Worm (Caenorhabditis elegans) whole organism, early embryonic: ENCODE measurements around the gene srlf-29.
"Not testable (repeated sequence)": the region's sequence is repeated elsewhere in the genome, so short reads cannot be mapped to it uniquely, and the experiment has no call there.

ENCODE experiments used
- B0310.2 ChIP-seq: sonication (generic microtip); optimal IDR thresholded peaks from 2 replicates; lab custom pipeline; 2016; ENCODE audit warnings: mild to moderate bottlenecking, missing genetic modification characterization, missing compliant biosample characterization
- F13C5.2 ChIP-seq: sonication (generic microtip); optimal IDR thresholded peaks from 2 replicates; lab custom pipeline; 2017; ENCODE audit warnings: mild to moderate bottlenecking, missing genetic modification characterization, inconsistent platforms, missing compliant biosample characterization
- aly-1 ChIP-seq: sonication (generic microtip); optimal IDR thresholded peaks from 2 replicates; lab custom pipeline; 2016; ENCODE audit warnings: missing genetic modification characterization, missing compliant biosample characterization
- ama-1 ChIP-seq: fragments of 150-350 bp; optimal IDR thresholded peaks from 2 replicates; lab custom pipeline; 2014
- ceh-13 ChIP-seq: fragments of 200-800 bp; sonication (Bioruptor generic); optimal IDR thresholded peaks from 2 replicates; lab custom pipeline; 2018; ENCODE audit warnings: mild to moderate bottlenecking, missing genetic modification characterization, missing compliant biosample characterization
- ceh-36 ChIP-seq: sonication (generic microtip); optimal IDR thresholded peaks from 2 replicates; lab custom pipeline; 2016; ENCODE audit warnings: missing genetic modification characterization, inconsistent platforms, missing compliant biosample characterization
- ets-7 ChIP-seq: sonication (generic microtip); optimal IDR thresholded peaks from 2 replicates; lab custom pipeline; 2016; ENCODE audit warnings: missing genotype, missing genetic modification characterization, missing compliant biosample characterization
- flt-1 ChIP-seq: fragments of 200-800 bp; sonication (Bioruptor generic); IDR thresholded peaks from 2 replicates; pipeline ENCODE4 v1.3.6; 2022; ENCODE audit warnings: missing genetic modification characterization, missing compliant biosample characterization
- hmbx-1 ChIP-seq: sonication (generic microtip); optimal IDR thresholded peaks from 2 replicates; lab custom pipeline; 2016; ENCODE audit warnings: mild to moderate bottlenecking, missing genetic modification characterization, missing compliant biosample characterization
- hmg-4 ChIP-seq: fragments of 200-800 bp; sonication (Bioruptor generic); optimal IDR thresholded peaks from 2 replicates; lab custom pipeline; 2018; ENCODE audit warnings: mild to moderate bottlenecking, missing genetic modification characterization, missing compliant biosample characterization
- hnd-1 ChIP-seq: sonication (generic microtip); optimal IDR thresholded peaks from 2 replicates; lab custom pipeline; 2016; ENCODE audit warnings: missing genetic modification characterization, missing compliant biosample characterization
- pes-1 ChIP-seq: fragments of 200-800 bp; sonication (Bioruptor generic); IDR thresholded peaks from 2 replicates; pipeline ENCODE4 v1.3.6; 2022; ENCODE audit warnings: missing genetic modification reagents, missing genetic modification characterization, missing compliant biosample characterization
- scrt-1 ChIP-seq: fragments of 200-800 bp; sonication (Bioruptor generic); IDR thresholded peaks from 2 replicates; pipeline ENCODE4 v1.3.6; 2022; ENCODE audit warnings: missing genetic modification characterization, missing compliant biosample characterization
- sea-1 ChIP-seq: fragments of 200-800 bp; sonication (Bioruptor generic); conservative IDR thresholded peaks from 2 replicates; pipeline ENCODE4 v1.3.6; 2022; ENCODE audit warnings: missing genetic modification characterization, missing compliant biosample characterization
- tbx-11 ChIP-seq: fragments of 200-800 bp; sonication (Bioruptor generic); IDR thresholded peaks from 2 replicates; pipeline ENCODE4 v1.3.6; 2022; ENCODE audit warnings: missing genetic modification characterization, missing compliant biosample characterization
- tbx-37 ChIP-seq: fragments of 200-800 bp; sonication (Bioruptor generic); conservative IDR thresholded peaks from 2 replicates; pipeline ENCODE4 v1.3.6; 2022; ENCODE audit warnings: missing genetic modification reagents, missing genetic modification characterization, missing compliant biosample characterization
- tra-4 ChIP-seq: sonication (generic microtip); optimal IDR thresholded peaks from 2 replicates; lab custom pipeline; 2017; ENCODE audit warnings: missing genetic modification characterization, missing compliant biosample characterization

Gene srlf-29

ce11 chrII:1648768-1649167 is 17.4 kb upstream of the srlf-29 start, which contains the start of gene fbxb-21:
TSS of gene fbxb-21 (minus strand) at chrII:1648868.
- TF ChIP-seq sea-1 (GFP tag; lab: Robert Waterston, UW) (no peak), ceh-13 (no peak), F13C5.2 (tag; lab: Kevin White, UChicago) (no peak), ets-7 (tag; lab: Kevin White, UChicago) (no peak), B0310.2 (no peak)

ce11 chrII:1650502-1650901 is 15.6 kb upstream of the srlf-29 start, which contains the start of gene fbxb-20:
TSS of gene fbxb-20 (minus strand) at chrII:1650602.
- TF ChIP-seq tra-4 (tag; lab: Kevin White, UChicago): no peak
- no peak for TF ChIP-seq ceh-36 (tag; lab: Kevin White, UChicago)
- no peak for TF ChIP-seq ama-1 (lab: Kevin White, UChicago)
- no peak for TF ChIP-seq F13C5.2 (tag; lab: Kevin White, UChicago)
- no peak for TF ChIP-seq hmg-4
- TF ChIP-seq sea-1 (GFP tag; lab: Robert Waterston, UW): no peak
- TF ChIP-seq hmbx-1: no peak
- no peak for TF ChIP-seq ceh-13
- no peak for TF ChIP-seq tbx-37 (GFP tag; lab: Robert Waterston, UW)
- no peak for TF ChIP-seq pes-1 (GFP tag; lab: Robert Waterston, UW)
- no peak for TF ChIP-seq ets-7 (tag; lab: Kevin White, UChicago)
- TF ChIP-seq B0310.2: no peak
- no peak for TF ChIP-seq tbx-11 (GFP tag; lab: Robert Waterston, UW)

ce11 chrII:1651804-1652203 is 14.3 kb upstream of the srlf-29 start, which contains the start of gene fbxb-16:
TSS of gene fbxb-16 (minus strand) at chrII:1651904.
- TF ChIP-seq ets-7 (tag; lab: Kevin White, UChicago): no peak
- TF ChIP-seq aly-1 (tag; lab: Kevin White, UChicago): no peak

ce11 chrII:1653397-1653796 is 12.7 kb upstream of the srlf-29 start, which contains the start of gene fbxb-15:
TSS of gene fbxb-15 (minus strand) at chrII:1653497.
- TF ChIP-seq ceh-36 (tag; lab: Kevin White, UChicago) (no peak), B0310.2 (no peak), flt-1 (no peak)

- TF ChIP-seq hnd-1 (tag; lab: Kevin White, UChicago): no peak
- TF ChIP-seq aly-1 (tag; lab: Kevin White, UChicago): no peak
- TF ChIP-seq ceh-36 (tag; lab: Kevin White, UChicago): no peak
- TF ChIP-seq hmg-4: no peak
- TF ChIP-seq B0310.2: no peak
Observed at ce11 chrII:1654917-1655316, 11.2 kb upstream of the srlf-29 start, which contains the start of gene btb-12. TSS of gene btb-12 (plus strand) at chrII:1655217.

ce11 chrII:1657202-1657601 is 8.9 kb upstream of the srlf-29 start, which contains the start of gene ZC204.12:
TSS of gene ZC204.12 (minus strand) at chrII:1657302.
- TF ChIP-seq pes-1 (GFP tag; lab: Robert Waterston, UW) (no peak), F13C5.2 (tag; lab: Kevin White, UChicago) (no peak), tbx-11 (GFP tag; lab: Robert Waterston, UW) (no peak), hmg-4 (no peak), scrt-1 (GFP tag; lab: Robert Waterston, UW) (no peak), sea-1 (GFP tag; lab: Robert Waterston, UW) (no peak), flt-1 (no peak)

- TF ChIP-seq ets-7 (tag; lab: Kevin White, UChicago); ama-1 (lab: Kevin White, UChicago); sea-1 (GFP tag; lab: Robert Waterston, UW): not testable (repeated sequence)
Observed at ce11 chrII:1660888-1661287, 5.2 kb upstream of the srlf-29 start, which contains the start of gene ZC204.13. TSS of gene ZC204.13 (minus strand) at chrII:1660988.

- TF ChIP-seq hmg-4 (no peak), flt-1 (no peak), scrt-1 (GFP tag; lab: Robert Waterston, UW) (no peak), pes-1 (GFP tag; lab: Robert Waterston, UW) (no peak), hmbx-1 (no peak), tbx-11 (GFP tag; lab: Robert Waterston, UW) (no peak), ama-1 (lab: Kevin White, UChicago) (no peak), sea-1 (GFP tag; lab: Robert Waterston, UW) (no peak), ceh-13 (no peak), F13C5.2 (tag; lab: Kevin White, UChicago) (no peak), ceh-36 (tag; lab: Kevin White, UChicago) (no peak), tra-4 (tag; lab: Kevin White, UChicago) (no peak), hnd-1 (tag; lab: Kevin White, UChicago) (no peak), aly-1 (tag; lab: Kevin White, UChicago) (no peak), B0310.2 (no peak)
Observed at ce11 chrII:1662881-1663280, 3.2 kb upstream of the srlf-29 start, which contains the start of gene ZC204.14. TSS of gene ZC204.14 (minus strand) at chrII:1662949.

ce11 chrII:1663516-1663915 is 2.6 kb upstream of the srlf-29 start, which contains the start of gene duxl-1:
TSS of gene duxl-1 (plus strand) at chrII:1663699.
- TF ChIP-seq hmg-4 (peak; percentile 16), tbx-37 (GFP tag; lab: Robert Waterston, UW) (no peak)
